Fruit fly (Drosophila melanogaster) whole organism, embryonic: Measurements from ENCODE around the gene CHES-1-like.
A peak's percentile ranks its signal among the peaks of the same experiment; 100 is the strongest.

Experiments used
- C15 ChIP-seq: fragments of 200-800 bp; sonication (Bioruptor generic); IDR thresholded peaks from 3 replicates; pipeline ENCODE4 v1.3.6; 2022; ENCODE audit warnings: missing biosample characterization, missing genetic modification characterization
- CG10147 ChIP-seq: fragments of 200-800 bp; sonication (Bioruptor generic); optimal IDR thresholded peaks from 2 replicates; lab custom pipeline; 2019; ENCODE audit warnings: missing biosample characterization, mild to moderate bottlenecking, missing genetic modification characterization, moderate library complexity
- CG10209 ChIP-seq: fragments of 200-800 bp; sonication (Bioruptor generic); optimal IDR thresholded peaks from 3 replicates; lab custom pipeline; 2017; ENCODE audit warnings: missing biosample characterization, mild to moderate bottlenecking, missing genetic modification characterization, missing genetic modification reagents
- CG11695 ChIP-seq: fragments of 200-800 bp; sonication (Bioruptor generic); IDR thresholded peaks from 3 replicates; pipeline ENCODE4 v1.3.6; 2022; ENCODE audit warnings: missing biosample characterization, missing genetic modification characterization
- CG12942 ChIP-seq: fragments of 200-800 bp; sonication (Bioruptor generic); optimal IDR thresholded peaks from 3 replicates; lab custom pipeline; 2016; ENCODE audit warnings: missing biosample characterization, missing genetic modification characterization
- CG15696 ChIP-seq: fragments of 200-800 bp; sonication (Bioruptor generic); optimal IDR thresholded peaks from 2 replicates; lab custom pipeline; 2019; ENCODE audit warnings: missing biosample characterization, mild to moderate bottlenecking, missing genetic modification characterization, moderate library complexity
- CG17186 ChIP-seq: fragments of 200-800 bp; sonication (Bioruptor generic); optimal IDR thresholded peaks from 3 replicates; lab custom pipeline; 2017; ENCODE audit warnings: missing biosample characterization, missing genetic modification reagents, missing genetic modification characterization
- CG17385 ChIP-seq: fragments of 200-800 bp; sonication (Bioruptor generic); optimal IDR thresholded peaks from 3 replicates; lab custom pipeline; 2018; ENCODE audit warnings: missing biosample characterization, mild to moderate bottlenecking, missing genetic modification characterization
- CG17802 ChIP-seq: fragments of 200-800 bp; sonication (Bioruptor generic); optimal IDR thresholded peaks from 2 replicates; lab custom pipeline; 2018; ENCODE audit warnings: missing biosample characterization, mild to moderate bottlenecking, missing genetic modification characterization, moderate library complexity
- CG18262 ChIP-seq: fragments of 200-800 bp; optimal IDR thresholded peaks from 3 replicates; lab custom pipeline; 2019; ENCODE audit warnings: missing biosample characterization, mild to moderate bottlenecking, missing genetic modification characterization, moderate library complexity
- CG2889 ChIP-seq: fragments of 200-800 bp; sonication (Bioruptor generic); IDR thresholded peaks from 3 replicates; pipeline ENCODE4 v1.3.6; 2022; ENCODE audit warnings: missing biosample characterization, missing genetic modification characterization
- CG30431 ChIP-seq: fragments of 200-800 bp; sonication (Bioruptor generic); optimal IDR thresholded peaks from 2 replicates; lab custom pipeline; 2017; ENCODE audit warnings: missing biosample characterization, missing genetic modification characterization
- CG32532 ChIP-seq: fragments of 200-800 bp; sonication (Bioruptor generic); IDR thresholded peaks from 2 replicates; pipeline ENCODE4 v1.3.6; 2022; ENCODE audit warnings: missing biosample characterization, missing genetic modification characterization
- CG4404 ChIP-seq: fragments of 200-800 bp; sonication (Bioruptor generic); IDR thresholded peaks from 2 replicates; pipeline ENCODE4 v1.3.6; 2022; ENCODE audit warnings: missing biosample characterization, missing genetic modification characterization
- CG4424 ChIP-seq: fragments of 200-800 bp; sonication (Bioruptor generic); optimal IDR thresholded peaks from 3 replicates; lab custom pipeline; 2016; ENCODE audit warnings: missing biosample characterization, missing genetic modification characterization
- CG5180 ChIP-seq: fragments of 200-800 bp; sonication (Bioruptor generic); optimal IDR thresholded peaks from 3 replicates; lab custom pipeline; 2017; ENCODE audit warnings: missing biosample characterization, missing genetic modification characterization, mild to moderate bottlenecking, moderate library complexity, missing genetic modification reagents
- CG5245 ChIP-seq: fragments of 200-800 bp; sonication (Bioruptor generic); optimal IDR thresholded peaks from 3 replicates; lab custom pipeline; 2016; ENCODE audit warnings: missing biosample characterization, missing genetic modification characterization
- CG6791 ChIP-seq: fragments of 200-800 bp; sonication (Bioruptor generic); IDR thresholded peaks from 3 replicates; pipeline ENCODE4 v1.3.6; 2022; ENCODE audit warnings: missing biosample characterization, missing genetic modification characterization; ENCODE audit not compliant: partially characterized antibody
- CG9437 ChIP-seq: fragments of 200-800 bp; sonication (Bioruptor generic); optimal IDR thresholded peaks from 2 replicates; lab custom pipeline; 2018; ENCODE audit warnings: missing biosample characterization, mild to moderate bottlenecking, missing genetic modification characterization
- Camta ChIP-seq: fragments of 200-800 bp; sonication (Bioruptor generic); optimal IDR thresholded peaks from 2 replicates; lab custom pipeline; 2016; ENCODE audit warnings: missing biosample characterization, missing genetic modification characterization
- CoRest ChIP-seq: fragments of 200-800 bp; sonication (Bioruptor generic); optimal IDR thresholded peaks from 3 replicates; lab custom pipeline; 2018; ENCODE audit warnings: missing biosample characterization, mild to moderate bottlenecking, missing genetic modification characterization, moderate library complexity
- Dbx ChIP-seq: fragments of 200-800 bp; sonication (Bioruptor generic); IDR thresholded peaks from 3 replicates; pipeline ENCODE4 v1.3.6; 2022; ENCODE audit warnings: missing biosample characterization, missing genetic modification characterization
- GATAe ChIP-seq: fragments of 200-800 bp; sonication (Bioruptor generic); conservative IDR thresholded peaks from 2 replicates; pipeline ENCODE4 v1.3.6; 2022; ENCODE audit warnings: missing biosample characterization, missing genetic modification characterization
- Oaz ChIP-seq: fragments of 200-800 bp; sonication (Bioruptor generic); IDR thresholded peaks from 2 replicates; pipeline ENCODE4 v1.3.6; 2022; ENCODE audit warnings: missing biosample characterization, missing genetic modification characterization
- Poxn ChIP-seq: fragments of 200-800 bp; sonication (Bioruptor generic); IDR thresholded peaks from 2 replicates; pipeline ENCODE4 v1.3.6; 2022; ENCODE audit warnings: missing biosample characterization, missing genetic modification characterization
- Six4 ChIP-seq: fragments of 200-800 bp; sonication (Bioruptor generic); optimal IDR thresholded peaks from 2 replicates; lab custom pipeline; 2016; ENCODE audit warnings: missing biosample characterization, missing genetic modification characterization
- Taf1 ChIP-seq: fragments of 200-800 bp; sonication (Bioruptor generic); IDR thresholded peaks from 2 replicates; pipeline ENCODE4 v1.3.6; 2022; ENCODE audit warnings: missing biosample characterization, missing genetic modification characterization
- Xbp1 ChIP-seq: fragments of 200-800 bp; sonication (Bioruptor generic); optimal IDR thresholded peaks from 3 replicates; lab custom pipeline; 2016; ENCODE audit warnings: missing biosample characterization, mild to moderate bottlenecking, missing genetic modification characterization
- YL-1 ChIP-seq: fragments of 200-800 bp; sonication (Bioruptor generic); optimal IDR thresholded peaks from 3 replicates; lab custom pipeline; 2017; ENCODE audit warnings: missing biosample characterization, mild to moderate bottlenecking, missing genetic modification characterization
- bcd ChIP-seq: fragments of 200-800 bp; sonication (Bioruptor generic); optimal IDR thresholded peaks from 2 replicates; lab custom pipeline; 2017; ENCODE audit warnings: missing biosample characterization, mild to moderate bottlenecking, missing genetic modification characterization
- cas ChIP-seq: fragments of 200-800 bp; sonication (Bioruptor generic); IDR thresholded peaks from 2 replicates; pipeline ENCODE4 v1.3.6; 2022; ENCODE audit warnings: missing biosample characterization, missing genetic modification characterization
- chm ChIP-seq: fragments of 200-800 bp; sonication (Bioruptor generic); IDR thresholded peaks from 2 replicates; pipeline ENCODE4 v1.3.6; 2022; ENCODE audit warnings: missing biosample characterization, missing genetic modification characterization
- croc ChIP-seq: fragments of 200-800 bp; sonication (Bioruptor generic); conservative IDR thresholded peaks from 3 replicates; pipeline ENCODE4 v1.3.6; 2022; ENCODE audit warnings: missing biosample characterization, missing genetic modification characterization
- ems ChIP-seq: fragments of 200-800 bp; sonication (Bioruptor generic); optimal IDR thresholded peaks from 3 replicates; lab custom pipeline; 2016; ENCODE audit warnings: missing biosample characterization, missing genetic modification characterization
- grau ChIP-seq: fragments of 200-800 bp; optimal IDR thresholded peaks from 3 replicates; lab custom pipeline; 2019; ENCODE audit warnings: missing biosample characterization, mild to moderate bottlenecking, missing genetic modification characterization, moderate library complexity
- grn ChIP-seq: fragments of 200-800 bp; sonication (Bioruptor generic); optimal IDR thresholded peaks from 3 replicates; lab custom pipeline; 2017; ENCODE audit warnings: missing biosample characterization, missing genetic modification characterization
- ham ChIP-seq: fragments of 200-800 bp; sonication (Bioruptor generic); IDR thresholded peaks from 2 replicates; pipeline ENCODE4 v1.3.6; 2022; ENCODE audit warnings: missing biosample characterization, missing genetic modification characterization
- kay ChIP-seq: fragments of 200-800 bp; sonication (Bioruptor generic); optimal IDR thresholded peaks from 2 replicates; lab custom pipeline; 2016; ENCODE audit warnings: missing biosample characterization, missing genetic modification characterization
- ken ChIP-seq: fragments of 200-800 bp; sonication (Bioruptor generic); IDR thresholded peaks from 3 replicates; pipeline ENCODE4 v1.3.6; 2022; ENCODE audit warnings: missing biosample characterization, missing genetic modification characterization
- klu ChIP-seq: fragments of 200-800 bp; sonication (Bioruptor generic); IDR thresholded peaks from 2 replicates; pipeline ENCODE4 v1.3.6; 2022; ENCODE audit warnings: missing biosample characterization, missing genetic modification characterization
- lmd ChIP-seq: fragments of 200-800 bp; sonication (Bioruptor generic); IDR thresholded peaks from 2 replicates; pipeline ENCODE4 v1.3.6; 2022; ENCODE audit warnings: missing biosample characterization, missing genetic modification characterization
- luna ChIP-seq: fragments of 200-800 bp; sonication (Bioruptor generic); optimal IDR thresholded peaks from 2 replicates; lab custom pipeline; 2016; ENCODE audit warnings: missing biosample characterization, missing genetic modification characterization
- nom ChIP-seq: fragments of 200-800 bp; sonication (Bioruptor generic); optimal IDR thresholded peaks from 2 replicates; lab custom pipeline; 2017; ENCODE audit warnings: missing biosample characterization, missing genetic modification characterization, mild to moderate bottlenecking, moderate library complexity, missing genetic modification reagents
- oc ChIP-seq: fragments of 200-800 bp; sonication (Bioruptor generic); optimal IDR thresholded peaks from 2 replicates; lab custom pipeline; 2018; ENCODE audit warnings: missing biosample characterization, mild to moderate bottlenecking, missing genetic modification characterization, moderate library complexity
- prd ChIP-seq, 3 experiments: fragments of >200 bp in 2 of 3; fragments of 200-800 bp in 1 of 3; sonication (Bioruptor generic) in 1 of 3; optimal IDR thresholded peaks in 2 of 3; IDR thresholded peaks in 1 of 3; 2 replicates in 2 of 3; 3 replicates in 1 of 3; pipeline versions ENCODE4 v1.3.6 to Lab custom; 2017 to 2022; ENCODE audit warnings: missing biosample characterization in 1 of 3, missing genetic modification characterization in 1 of 3
- sima ChIP-seq: fragments of 200-800 bp; sonication (Bioruptor generic); optimal IDR thresholded peaks from 2 replicates; lab custom pipeline; 2016; ENCODE audit warnings: missing biosample characterization, missing genetic modification characterization
- slbo ChIP-seq: fragments of 200-800 bp; sonication (Bioruptor generic); IDR thresholded peaks from 2 replicates; pipeline ENCODE4 v1.3.6; 2022; ENCODE audit warnings: missing biosample characterization, missing genetic modification characterization
- stc ChIP-seq: fragments of 200-800 bp; sonication (Bioruptor generic); IDR thresholded peaks from 2 replicates; pipeline ENCODE4 v1.3.6; 2022; ENCODE audit warnings: missing biosample characterization, missing genetic modification characterization
- unpg ChIP-seq: fragments of 200-800 bp; sonication (Bioruptor generic); optimal IDR thresholded peaks from 3 replicates; lab custom pipeline; 2018; ENCODE audit warnings: missing biosample characterization, mild to moderate bottlenecking, missing genetic modification characterization, moderate library complexity
- usp ChIP-seq: fragments of >200 bp; optimal IDR thresholded peaks from 2 replicates; lab custom pipeline; 2017; ENCODE audit warnings: missing biosample characterization, missing genetic modification characterization
- zfh2 ChIP-seq: fragments of 200-800 bp; sonication (Bioruptor generic); optimal IDR thresholded peaks from 2 replicates; lab custom pipeline; 2016; ENCODE audit warnings: missing biosample characterization, missing genetic modification characterization

CHES-1-like gene

DNA sequence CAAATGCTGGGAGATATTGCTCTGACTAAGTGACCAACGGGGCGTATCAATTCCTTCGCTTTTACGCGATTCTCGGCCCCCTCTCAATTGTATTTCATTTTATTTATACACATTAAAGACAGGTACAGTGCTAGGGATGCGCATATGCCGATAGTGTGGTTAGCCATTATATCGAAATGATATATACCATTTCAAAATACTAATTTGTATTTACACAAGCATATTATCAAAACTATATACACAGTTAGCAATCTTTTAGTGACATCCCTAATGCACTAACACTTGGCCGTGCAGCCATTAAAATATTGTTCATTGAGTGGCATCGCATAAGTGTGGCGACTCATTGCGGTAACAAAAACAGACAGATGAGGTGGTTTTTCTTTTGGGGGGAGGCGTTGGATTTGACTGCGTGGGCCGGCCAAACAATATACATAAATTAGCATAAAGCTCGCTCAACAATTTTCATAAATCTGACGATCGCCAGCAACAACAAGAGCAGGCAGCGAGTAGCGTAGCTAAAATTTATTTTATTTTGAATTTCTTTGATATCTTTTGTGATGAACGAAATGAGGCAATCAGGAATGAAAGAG lies 42.5 kb downstream of the CHES-1-like start (continued):
- TF ChIP-seq CG17802 (tag; lab: Kevin White, UChicago) (no peak), bcd (GFP tag; lab: Kevin White, UChicago) (no peak), Poxn (GFP tag; lab: Robert Waterston, UW) (no peak), CG12942 (GFP tag; lab: Kevin White, UChicago) (no peak), ham (GFP tag; lab: Robert Waterston, UW) (no peak), CG6791 (GFP tag; lab: Robert Waterston, UW) (no peak), CG9437 (GFP tag; lab: Kevin White, UChicago) (no peak), C15 (GFP tag; lab: Robert Waterston, UW) (no peak), CG11695 (GFP tag; lab: Robert Waterston, UW) (0 out of 3 replicates have a peak, but pooled peaks have one; percentile 17), Taf1 (GFP tag; lab: Robert Waterston, UW) (0 out of 2 replicates have a peak, but pooled peaks have one; percentile 20), CG5180 (no peak), luna (GFP tag; lab: Kevin White, UChicago) (no peak), kay (no peak), slbo (peak; percentile 63), CG15696 (no peak), CG17385 (GFP tag; lab: Kevin White, UChicago) (peak; percentile 31), CG5245 (GFP tag; lab: Kevin White, UChicago) (no peak), Camta (GFP tag; lab: Kevin White, UChicago) (no peak), usp (GFP tag; lab: Kevin White, UChicago) (no peak), grau (tag; lab: Kevin White, UChicago) (peak; percentile 13), CG10147 (GFP tag; lab: Kevin White, UChicago) (peak; percentile 1), CG10209 (GFP tag; lab: Kevin White, UChicago) (peak; percentile 17), klu (GFP tag; lab: Robert Waterston, UW) (no peak), oc (tag; lab: Kevin White, UChicago) (no peak), CG2889 (GFP tag; lab: Robert Waterston, UW) (0 out of 3 replicates have a peak, but pooled peaks have one; percentile 13), cas (no peak), ken (GFP tag; lab: Robert Waterston, UW) (no peak), GATAe (GFP tag; lab: Robert Waterston, UW) (no peak), CG18262 (tag; lab: Kevin White, UChicago) (no peak), CG32532 (GFP tag; lab: Robert Waterston, UW) (peak; percentile 74), CG17186 (no peak), Xbp1 (GFP tag; lab: Kevin White, UChicago) (no peak), Dbx (GFP tag; lab: Robert Waterston, UW) (peak; percentile 66; the same call in 2 of the 3 replicates), YL-1 (GFP tag; lab: Kevin White, UChicago) (no peak), sima (no peak), Six4 (GFP tag; lab: Kevin White, UChicago) (no peak), chm (no peak), croc (no peak), unpg (peak; percentile 11), CoRest (peak; percentile 13), prd (optimal IDR thresholded peaks at IDR 0.05; lab: Kevin White, UChicago) (no peak), prd (GFP tag; IDR thresholded peaks at IDR 0.05; lab: Robert Waterston, UW) (peak; percentile 56; the same call in 2 of the 3 replicates), zfh2 (GFP tag; lab: Kevin White, UChicago) (no peak), CG4404 (0 out of 2 replicates have a peak, but pooled peaks have one; percentile 24), CG30431 (GFP tag; lab: Kevin White, UChicago) (no peak), nom (GFP tag; lab: Kevin White, UChicago) (no peak), stc (no peak), grn (GFP tag; lab: Kevin White, UChicago) (no peak), CG4424 (GFP tag; lab: Kevin White, UChicago) (no peak), lmd (GFP tag; lab: Robert Waterston, UW) (peak; percentile 37; the same call in 1 of the 2 replicates), Oaz (0 out of 2 replicates have a peak, but pooled peaks have one; percentile 33), ems (GFP tag; lab: Kevin White, UChicago) (no peak)
